Fruit fly (Drosophila melanogaster) Kc167 (cell line): ENCODE measurements around the gene stnB.

ENCODE experiments used
- Sin3A ChIP-seq: fragments of >200 bp; optimal IDR thresholded peaks from 2 replicates; lab custom pipeline; 2018; ENCODE audit warnings: missing external identifiers
- insv ChIP-seq: fragments of >200 bp; optimal IDR thresholded peaks from 3 replicates; lab custom pipeline; 2018; ENCODE audit warnings: missing external identifiers
- psq ChIP-seq: fragments of >200 bp; optimal IDR thresholded peaks from 2 replicates; lab custom pipeline; 2017; ENCODE audit warnings: missing external identifiers
- ttk ChIP-seq: sonication (Bioruptor generic); optimal IDR thresholded peaks from 2 replicates; lab custom pipeline; 2017; ENCODE audit warnings: missing external identifiers

DNA sequence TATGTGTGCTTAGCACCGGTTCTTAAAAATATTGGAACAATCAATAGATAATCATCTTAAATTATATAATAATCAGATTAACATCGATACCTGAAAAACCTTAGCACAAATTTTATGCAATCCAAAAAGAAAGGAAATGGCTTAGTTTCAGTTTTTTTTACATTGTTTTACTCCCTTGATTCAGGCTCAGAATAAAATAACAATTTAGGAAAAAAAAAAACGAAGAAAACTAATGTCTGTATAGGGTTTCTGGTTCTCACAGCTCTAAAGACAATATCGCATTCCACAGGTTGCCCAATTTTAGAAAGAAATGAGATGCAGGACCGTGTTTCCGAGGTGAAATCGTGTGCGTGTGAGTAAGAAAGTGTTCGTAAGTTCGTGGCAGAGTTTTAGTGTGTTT lies 18.1 kb upstream of the stnB start, which contains the start of gene zyd:
- TF ChIP-seq Sin3A = no peak
- TF ChIP-seq psq (lab: Kevin White, UChicago) = no peak
- no peak for TF ChIP-seq ttk (lab: Kevin White, UChicago)
- TF ChIP-seq insv (lab: Kevin White, UChicago) = no peak
